Worm (Caenorhabditis elegans) whole organism, L4 larva: ENCODE measurements around the gene nhr-96.
A peak's percentile ranks its signal among the peaks of the same experiment; 100 is the strongest.

ENCODE experiments used
- D1046.2 ChIP-seq: fragments of 200-800 bp; sonication (Bioruptor generic); IDR thresholded peaks from 2 replicates; pipeline ENCODE4 v1.3.6; 2022; ENCODE audit warnings: missing genetic modification characterization, missing compliant biosample characterization
- F26F4.8 ChIP-seq: fragments of 200-800 bp; sonication (Bioruptor generic); conservative IDR thresholded peaks from 2 replicates; pipeline ENCODE4 v1.3.6; 2022; ENCODE audit warnings: missing genetic modification characterization, missing compliant biosample characterization
- T26A8.4 ChIP-seq: fragments of 200-800 bp; sonication (Bioruptor generic); IDR thresholded peaks from 2 replicates; pipeline ENCODE4 v1.3.6; 2022; ENCODE audit warnings: missing genetic modification characterization, missing compliant biosample characterization
- Y75B8A.6 ChIP-seq: fragments of 200-800 bp; sonication (Bioruptor generic); IDR thresholded peaks from 2 replicates; pipeline ENCODE4 v1.3.6; 2022; ENCODE audit warnings: missing genetic modification reagents, missing genetic modification characterization, missing compliant biosample characterization
- arid-1 ChIP-seq: fragments of 200-800 bp; sonication (Bioruptor generic); conservative IDR thresholded peaks from 2 replicates; pipeline ENCODE4 v1.3.6; 2022; ENCODE audit warnings: missing genetic modification reagents, missing genetic modification characterization, missing compliant biosample characterization
- attf-4 ChIP-seq: sonication (generic microtip); optimal IDR thresholded peaks from 3 replicates; lab custom pipeline; 2017; ENCODE audit warnings: missing biosample characterization, missing genetic modification characterization
- ceh-32 ChIP-seq: sonication (generic microtip); optimal IDR thresholded peaks from 2 replicates; lab custom pipeline; 2016; ENCODE audit warnings: mild to moderate bottlenecking, missing genetic modification characterization, missing compliant biosample characterization; ENCODE audit not compliant: poor library complexity
- daf-16 ChIP-seq, 3 experiments: sonication (generic microtip); optimal IDR thresholded peaks; 2 replicates each; lab custom pipeline; 2016 to 2017; ENCODE audit warnings: missing genetic modification characterization in 3 of 3, missing genetic modification reagents in 3 of 3, mild to moderate bottlenecking in 2 of 3, missing compliant biosample characterization in 2 of 3, missing biosample characterization in 1 of 3, moderate library complexity in 1 of 3
- dmd-6 ChIP-seq: fragments of 200-800 bp; sonication (Bioruptor generic); IDR thresholded peaks from 2 replicates; pipeline ENCODE4 v1.3.6; 2022; ENCODE audit warnings: missing genetic modification reagents, missing genetic modification characterization, missing compliant biosample characterization
- dve-1 ChIP-seq: sonication (generic microtip); optimal IDR thresholded peaks from 2 replicates; lab custom pipeline; 2017; ENCODE audit warnings: antibody characterized with exemption, mild to moderate bottlenecking, missing genetic modification characterization, missing compliant biosample characterization; ENCODE audit not compliant: insufficient read depth
- gei-8 ChIP-seq: fragments of 200-800 bp; sonication (Bioruptor generic); optimal IDR thresholded peaks from 2 replicates; lab custom pipeline; 2018; ENCODE audit warnings: mild to moderate bottlenecking, missing genetic modification characterization, missing compliant biosample characterization
- hif-1 ChIP-seq, 2 experiments: sonication (generic microtip); optimal IDR thresholded peaks; 2 replicates each; lab custom pipeline; 2016 to 2017; ENCODE audit warnings: missing compliant biosample characterization in 2 of 2, missing genetic modification characterization in 2 of 2, missing genetic modification reagents in 2 of 2, missing genotype in 2 of 2, mild to moderate bottlenecking in 1 of 2
- hlh-11 ChIP-seq: fragments of 200-800 bp; sonication (Bioruptor generic); optimal IDR thresholded peaks from 2 replicates; lab custom pipeline; 2018; ENCODE audit warnings: mild to moderate bottlenecking, missing genetic modification characterization, missing compliant biosample characterization
- hlh-30 ChIP-seq: sonication (generic microtip); optimal IDR thresholded peaks from 2 replicates; lab custom pipeline; 2017; ENCODE audit warnings: antibody characterized with exemption, mild to moderate bottlenecking, missing genetic modification characterization, missing compliant biosample characterization; ENCODE audit not compliant: insufficient read depth
- hmg-1.1 ChIP-seq: fragments of 200-800 bp; sonication (Bioruptor generic); IDR thresholded peaks from 2 replicates; pipeline ENCODE4 v1.3.6; 2022; ENCODE audit warnings: missing genetic modification reagents, missing genetic modification characterization, missing compliant biosample characterization
- lim-7 ChIP-seq: fragments of 200-800 bp; sonication (Bioruptor generic); IDR thresholded peaks from 2 replicates; pipeline ENCODE4 v1.3.6; 2022; ENCODE audit warnings: missing genetic modification characterization, missing compliant biosample characterization
- lin-38 ChIP-seq: fragments of 200-800 bp; sonication (Bioruptor generic); IDR thresholded peaks from 2 replicates; pipeline ENCODE4 v1.3.6; 2022; ENCODE audit warnings: missing genetic modification reagents, missing genetic modification characterization, missing compliant biosample characterization
- mdl-1 ChIP-seq, 2 experiments: fragments of 150-350 bp in 1 of 2; sonication (generic microtip) in 1 of 2; optimal IDR thresholded peaks; 2 replicates each; lab custom pipeline; 2014 to 2017; ENCODE audit warnings: missing biosample characterization in 2 of 2, missing genetic modification characterization in 2 of 2
- mes-2 ChIP-seq: sonication (generic microtip); optimal IDR thresholded peaks from 2 replicates; lab custom pipeline; 2016; ENCODE audit warnings: missing genotype, mild to moderate bottlenecking, missing genetic modification characterization, missing compliant biosample characterization; ENCODE audit not compliant: poor library complexity, severe bottlenecking
- nhr-10 ChIP-seq: fragments of 150-350 bp; optimal IDR thresholded peaks from 2 replicates; lab custom pipeline; 2014; ENCODE audit warnings: missing biosample characterization, missing genetic modification characterization
- nhr-25 ChIP-seq: sonication (generic microtip); optimal IDR thresholded peaks from 2 replicates; lab custom pipeline; 2017; ENCODE audit warnings: missing genetic modification characterization, mild to moderate bottlenecking, missing compliant biosample characterization, antibody characterized with exemption, moderate library complexity, borderline replicate concordance; ENCODE audit not compliant: insufficient read depth
- nhr-28 ChIP-seq: fragments of 150-350 bp; optimal IDR thresholded peaks from 2 replicates; lab custom pipeline; 2014; ENCODE audit warnings: missing biosample characterization, missing genetic modification characterization
- nhr-6 ChIP-seq: fragments of 150-350 bp; optimal IDR thresholded peaks from 2 replicates; lab custom pipeline; 2014; ENCODE audit warnings: missing biosample characterization, missing genetic modification characterization
- pqm-1 ChIP-seq: sonication (generic microtip); optimal IDR thresholded peaks from 2 replicates; lab custom pipeline; 2017; ENCODE audit warnings: missing biosample characterization, missing genetic modification characterization
- set-16 ChIP-seq: fragments of 200-800 bp; sonication (Bioruptor generic); IDR thresholded peaks from 2 replicates; pipeline ENCODE4 v1.3.6; 2022; ENCODE audit warnings: missing genetic modification reagents, missing genetic modification characterization, missing compliant biosample characterization
- snpc-1.2 ChIP-seq: fragments of 200-800 bp; sonication (Bioruptor generic); IDR thresholded peaks from 2 replicates; pipeline ENCODE4 v1.3.6; 2022; ENCODE audit warnings: missing genetic modification reagents, missing genetic modification characterization, missing compliant biosample characterization
- unc-62 ChIP-seq, 3 experiments: fragments of 150-350 bp in 1 of 3; sonication (generic microtip); optimal IDR thresholded peaks in 2 of 3; peaks in 1 of 3; 1 replicate in 1 of 3; 2 replicates in 2 of 3; lab custom pipeline; 2014 to 2017; ENCODE audit warnings: missing biosample characterization in 3 of 3, missing genetic modification characterization in 3 of 3, missing genetic modification reagents in 3 of 3, missing genotype in 1 of 3
- zag-1 ChIP-seq: fragments of 150-350 bp; optimal IDR thresholded peaks from 2 replicates; lab custom pipeline; 2014; ENCODE audit warnings: missing biosample characterization, missing genetic modification characterization
- zfp-2 ChIP-seq: sonication (generic microtip); optimal IDR thresholded peaks from 2 replicates; lab custom pipeline; 2016; ENCODE audit warnings: mild to moderate bottlenecking, missing genetic modification characterization, missing compliant biosample characterization
- ztf-11 ChIP-seq: fragments of 150-350 bp; optimal IDR thresholded peaks from 2 replicates; lab custom pipeline; 2014; ENCODE audit warnings: missing biosample characterization, missing genetic modification characterization
- ztf-7 ChIP-seq: fragments of 150-350 bp; optimal IDR thresholded peaks from 2 replicates; lab custom pipeline; 2014; ENCODE audit warnings: missing biosample characterization, missing genetic modification characterization

nhr-96 gene

DNA sequence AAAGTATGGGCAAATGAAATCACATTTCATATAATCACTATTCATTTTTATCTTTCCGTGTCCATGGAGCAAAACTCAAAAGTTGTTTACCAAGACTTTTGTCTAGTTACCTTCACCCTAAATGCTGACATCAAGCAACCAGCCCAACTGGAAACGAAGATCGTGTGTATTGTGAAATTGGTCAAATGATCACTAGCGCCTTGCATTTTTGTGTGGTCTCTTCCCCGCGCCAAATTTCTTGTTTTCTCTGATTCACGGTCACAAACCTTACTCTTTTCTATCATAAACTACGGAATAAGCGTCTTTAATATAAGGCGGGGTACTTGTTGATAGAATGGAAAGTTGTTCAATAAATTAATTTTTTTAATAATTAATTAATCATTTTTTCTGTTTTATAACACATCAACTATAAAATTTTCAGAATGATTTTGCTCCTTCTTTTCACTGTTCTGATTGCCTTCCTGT lies 16.9 kb downstream of the nhr-96 start, which contains the start of gene cyp-33C7 (continued):
- no peak for TF ChIP-seq F26F4.8
- TF ChIP-seq Y75B8A.6 (GFP tag; lab: Robert Waterston, UW): no peak
- peak; percentile 9 for TF ChIP-seq ztf-7 (tag; lab: Kevin White, UChicago)
- no peak for TF ChIP-seq arid-1 (GFP tag; lab: Robert Waterston, UW)
- peak; percentile 27 for TF ChIP-seq nhr-6 (tag; lab: Kevin White, UChicago)
- no peak for TF ChIP-seq T26A8.4
- TF ChIP-seq set-16 (GFP tag; lab: Robert Waterston, UW): no peak

DNA sequence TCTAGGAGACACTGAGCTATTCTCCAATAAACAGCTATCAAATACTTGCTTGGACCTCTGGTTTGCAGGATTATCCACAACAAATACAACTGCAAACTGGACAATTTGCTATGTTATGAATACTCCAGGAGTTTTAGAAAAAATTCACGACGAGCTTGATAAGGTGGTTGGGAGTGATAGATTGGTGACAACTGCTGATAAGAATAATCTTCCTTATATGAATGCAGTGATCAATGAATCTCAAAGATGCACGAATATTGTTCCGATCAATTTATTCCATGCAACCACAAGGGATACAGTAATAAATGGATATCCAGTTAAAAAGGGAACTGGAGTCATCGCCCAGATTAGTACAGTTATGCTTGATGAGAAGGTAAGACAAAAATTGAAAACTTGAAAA lies 18.5 kb downstream of the nhr-96 start:
- TF ChIP-seq attf-4 (tag; lab: Kevin White, UChicago): no peak
- no peak for TF ChIP-seq gei-8 (GFP tag; lab: Kevin White, UChicago)
- no peak for TF ChIP-seq daf-16 (GFP tag; optimal IDR thresholded peaks at IDR 0.05; lab: Kevin White, UChicago)
- TF ChIP-seq daf-16 (tag; optimal IDR thresholded peaks at IDR 0.05; lab: Kevin White, UChicago): peak; percentile 19
- no peak for TF ChIP-seq nhr-25 (tag; lab: Kevin White, UChicago)
- TF ChIP-seq pqm-1 (tag; lab: Kevin White, UChicago): peak; percentile 7
- TF ChIP-seq D1046.2 (GFP tag; lab: Robert Waterston, UW): no peak
- TF ChIP-seq lim-7 (GFP tag; lab: Robert Waterston, UW): no peak
- TF ChIP-seq hif-1 (tag; optimal IDR thresholded peaks at IDR 0.05; lab: Kevin White, UChicago): no peak
- TF ChIP-seq zfp-2 (tag; lab: Kevin White, UChicago): no peak
- peak; percentile 8 for TF ChIP-seq dve-1
- TF ChIP-seq snpc-1.2 (GFP tag; lab: Robert Waterston, UW): no peak
- no peak for TF ChIP-seq zag-1 (tag; lab: Kevin White, UChicago)
- no peak for TF ChIP-seq ceh-32 (tag; lab: Kevin White, UChicago)
- no peak for TF ChIP-seq mdl-1 (tag; optimal IDR thresholded peaks at IDR 0.05; lab: Kevin White, UChicago)
- TF ChIP-seq nhr-10 (tag; lab: Kevin White, UChicago): no peak
- peak; percentile 73 for TF ChIP-seq dmd-6
- TF ChIP-seq, all 104 proteins: peak for 4

- peak in 1 of 2 experiments; percentile 82 for TF ChIP-seq unc-62 (GFP tag; optimal IDR thresholded peaks at IDR 0.05 in 1 of 2; lab: Kevin White, UChicago)
- no peak for TF ChIP-seq unc-62 (tag; optimal IDR thresholded peaks at IDR 0.05; lab: Kevin White, UChicago)
- peak; percentile 72 for TF ChIP-seq set-16 (GFP tag; lab: Robert Waterston, UW)
- no peak for TF ChIP-seq D1046.2 (GFP tag; lab: Robert Waterston, UW)
- TF ChIP-seq, all 104 proteins: peak for 2
These were observed 21.4 kb downstream of the nhr-96 start, which contains the start of gene str-253 for ce11 chrV:2254553-2255124. TSS of gene str-253 (minus strand) at chrV:2254603.

ce11 chrV:2255191-2255590 lies 21.9 kb downstream of the nhr-96 start, which contains the start of gene F41B5.1:
TSS of gene F41B5.1 (plus strand) at chrV:2255533.
- peak; percentile 73 for TF ChIP-seq lin-38 (GFP tag; lab: Robert Waterston, UW)

DNA sequence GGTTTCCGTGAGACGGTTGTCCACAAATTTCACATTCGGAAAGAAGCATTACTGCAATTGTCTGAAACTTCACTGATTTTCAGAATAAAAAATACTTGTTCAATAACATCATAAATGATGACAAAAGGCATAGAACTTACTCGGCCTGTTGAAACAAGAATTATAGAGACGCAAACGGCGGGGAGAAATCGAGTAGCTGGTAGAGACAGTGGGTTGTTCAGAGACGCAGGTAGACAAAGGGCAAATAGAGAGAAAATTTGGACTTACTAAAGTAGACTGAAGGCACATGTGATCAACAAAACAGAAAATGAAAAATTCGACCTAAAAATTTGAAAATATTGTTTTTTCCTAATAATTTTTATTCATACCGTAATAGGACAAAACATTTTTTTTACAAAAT lies 26.5 kb downstream of the nhr-96 start, which contains the start of gene nhr-182:
Gene nhr-182 (minus strand): TSS at position 178 of the 400 bp plus-strand sequence.
- TF ChIP-seq hlh-11 (tag; lab: Kevin White, UChicago): peak; percentile 14
- peak; percentile 60 for TF ChIP-seq hlh-30
- no peak for TF ChIP-seq daf-16 (GFP tag; optimal IDR thresholded peaks at IDR 0.05; lab: Kevin White, UChicago)
- TF ChIP-seq daf-16 (tag; optimal IDR thresholded peaks at IDR 0.05; lab: Kevin White, UChicago): peak; percentile 66
- TF ChIP-seq hmg-1.1 (GFP tag; lab: Robert Waterston, UW): no peak
- peak; percentile 53 for TF ChIP-seq dve-1
- no peak for TF ChIP-seq zfp-2 (tag; lab: Kevin White, UChicago)
- TF ChIP-seq mes-2 (tag; lab: Kevin White, UChicago): peak; percentile 10
- TF ChIP-seq ztf-11 (tag; lab: Kevin White, UChicago): no peak
- peak; percentile 25 for TF ChIP-seq nhr-28 (tag; lab: Kevin White, UChicago)
- TF ChIP-seq dmd-6: peak; percentile 18; the same call in 1 of the 2 replicates
